Fruit fly (Drosophila melanogaster): Measurements from ENCODE around the gene CG43085.
A peak's percentile ranks its signal among the peaks of the same experiment; 100 is the strongest.

The CG43085 gene

dm6 chr3L:17646637-17647036 is at the start of gene CG43085:
TSS of gene CG43085 (minus strand) at chr3L:17646737.
- no peak for TF ChIP-seq Eip93F (GFP tag; optimal IDR thresholded peaks at IDR 0.05)
- no peak for TF ChIP-seq Sox14 (GFP tag; optimal IDR thresholded peaks at IDR 0.05)
- TF ChIP-seq Gug (GFP tag; IDR thresholded peaks at IDR 0.05), result no peak
- no peak for TF ChIP-seq svp (GFP tag)
- TF ChIP-seq CG3032 (tag; optimal IDR thresholded peaks at IDR 0.05), result no peak
- no peak for TF ChIP-seq CG8119 (GFP tag; IDR thresholded peaks at IDR 0.05)
- no peak for TF ChIP-seq CG1621 (tag; optimal IDR thresholded peaks at IDR 0.05)
- no peak for TF ChIP-seq lz (GFP tag; optimal IDR thresholded peaks at IDR 0.05)
- TF ChIP-seq Blimp-1 (GFP tag; optimal IDR thresholded peaks at IDR 0.05), result no peak
- no peak for TF ChIP-seq Hr39 (GFP tag; optimal IDR thresholded peaks at IDR 0.05)

DNA sequence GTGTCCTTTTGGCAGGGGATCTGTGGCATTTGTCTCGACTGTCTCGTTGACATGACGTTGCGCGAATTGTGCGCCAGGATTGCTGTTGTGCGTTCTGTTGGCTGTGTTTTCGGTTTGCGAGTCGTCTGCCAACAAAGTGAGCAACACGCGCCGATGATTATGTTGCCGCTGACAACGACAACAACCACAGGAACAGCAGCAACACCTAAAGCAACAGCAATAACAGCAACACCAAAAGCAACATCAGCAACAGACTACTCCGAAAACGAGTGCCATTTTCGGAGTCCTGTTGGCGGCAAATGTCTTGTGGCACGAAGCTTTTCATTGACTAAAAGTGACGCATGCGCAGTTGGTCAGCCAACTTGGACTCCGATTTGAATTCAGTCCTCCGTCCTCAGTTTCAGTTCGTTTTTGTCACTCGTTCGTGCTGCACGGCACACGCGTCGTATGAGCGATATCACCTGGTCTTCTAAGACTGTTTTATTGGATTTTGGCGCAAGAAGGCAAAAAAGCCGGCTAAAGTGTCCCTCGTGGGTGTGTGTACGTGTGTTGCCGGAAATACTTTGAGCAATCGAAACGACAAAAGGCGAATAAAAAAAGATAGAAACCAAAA is 43.1 kb upstream of the CG43085 start, which contains the start of gene Ccn:
TSS of gene Ccn (plus strand) at position 437 of the 613 bp plus-strand sequence.
- no peak for TF ChIP-seq salr (GFP tag; optimal IDR thresholded peaks at IDR 0.05)

DNA sequence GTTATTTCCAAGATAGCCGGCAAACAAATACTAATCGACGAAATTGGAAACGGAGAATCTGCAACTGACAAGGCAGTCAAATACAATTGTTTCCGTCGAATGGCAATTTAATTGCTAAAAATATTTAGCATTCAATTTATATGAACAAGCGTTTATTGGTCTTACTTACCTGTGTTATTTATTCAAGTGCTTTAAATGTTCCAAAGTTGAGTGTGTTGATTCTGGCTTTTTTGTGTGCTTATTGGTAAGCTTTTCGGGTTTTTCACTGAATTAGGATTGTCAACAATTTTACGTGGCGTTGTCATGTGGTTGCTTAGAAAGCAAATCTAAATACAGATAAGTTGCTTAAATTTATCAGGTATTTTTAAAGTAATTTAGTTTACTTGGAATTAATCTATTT is 25.2 kb upstream of the CG43085 start:
- TF ChIP-seq fkh (GFP tag; optimal IDR thresholded peaks at IDR 0.05), result peak; percentile 51
- TF ChIP-seq CG1621 (tag; optimal IDR thresholded peaks at IDR 0.05), result no peak

DNA sequence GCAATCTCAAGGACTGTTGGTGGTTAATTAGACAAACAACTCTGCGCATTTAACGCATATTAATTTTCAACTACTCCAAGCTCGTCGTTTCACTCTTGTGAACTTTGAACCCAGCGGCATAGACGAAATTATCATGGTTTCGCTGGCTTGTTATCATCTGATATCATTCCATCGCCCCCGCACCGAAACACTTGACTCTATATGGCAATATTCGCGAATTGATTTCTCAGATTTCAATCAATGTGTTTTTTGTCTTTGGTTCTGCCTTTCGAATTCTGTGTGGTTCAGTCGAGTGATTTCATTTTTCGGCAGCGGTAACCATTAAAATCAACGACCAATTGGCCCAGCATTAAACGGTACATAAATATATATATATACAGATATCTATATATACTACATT is 24.8 kb upstream of the CG43085 start, which contains the start of gene CG34251:
TSS of gene CG34251 (plus strand) at position 301 of the 400 bp plus-strand sequence.
- TF ChIP-seq CG1621 (tag; optimal IDR thresholded peaks at IDR 0.05), result no peak
- TF ChIP-seq Eip93F (GFP tag; optimal IDR thresholded peaks at IDR 0.05), result no peak
- no peak for TF ChIP-seq pdm3 (GFP tag; optimal IDR thresholded peaks at IDR 0.05)
- no peak for TF ChIP-seq topi (GFP tag; optimal IDR thresholded peaks at IDR 0.05)
- no peak for TF ChIP-seq CG10631 (GFP tag; optimal IDR thresholded peaks at IDR 0.05)
- no peak for TF ChIP-seq CG3032 (tag; optimal IDR thresholded peaks at IDR 0.05)
- no peak for TF ChIP-seq Sox15 (GFP tag; optimal IDR thresholded peaks at IDR 0.05)
- no peak for TF ChIP-seq CG6808 (GFP tag; optimal IDR thresholded peaks at IDR 0.05)
- TF ChIP-seq CG11902 (GFP tag; optimal IDR thresholded peaks at IDR 0.05), result no peak
- TF ChIP-seq CG11294 (GFP tag; IDR thresholded peaks at IDR 0.05), result no peak
- no peak for TF ChIP-seq eg (GFP tag; IDR thresholded peaks at IDR 0.05)
- TF ChIP-seq CG8632 (GFP tag; optimal IDR thresholded peaks at IDR 0.05), result no peak

dm6 chr3L:17668945-17669779 is 22.6 kb upstream of the CG43085 start, which contains the start of gene Crtc:
TSS of gene Crtc (minus strand) at chr3L:17669234.
- TF ChIP-seq CG10631 (GFP tag; optimal IDR thresholded peaks at IDR 0.05) (peak; percentile 16), ss (GFP tag; optimal IDR thresholded peaks at IDR 0.05) (peak in 1 of 2 experiments; percentile 34), svp (GFP tag) (peak; percentile 59), Smox (GFP tag; optimal IDR thresholded peaks at IDR 0.05) (peak; percentile 22), fd85E (GFP tag; optimal IDR thresholded peaks at IDR 0.05) (peak; percentile 3), cyc (GFP tag; optimal IDR thresholded peaks at IDR 0.05) (peak; percentile 21), Eip78C (GFP tag) (peak; percentile 53), lz (GFP tag; optimal IDR thresholded peaks at IDR 0.05) (no peak), CG6854 (GFP tag; optimal IDR thresholded peaks at IDR 0.05) (peak; percentile 42), CG6163 (GFP tag; IDR thresholded peaks at IDR 0.05) (peak; percentile 57; the same call in 1 of the 3 replicates), CG16779 (tag; optimal IDR thresholded peaks at IDR 0.05) (peak; percentile 51), pdm3 (GFP tag; optimal IDR thresholded peaks at IDR 0.05) (peak; percentile 16), Gug (GFP tag; IDR thresholded peaks at IDR 0.05) (no peak; the same call in 1 of the 2 replicates), Ets21C (GFP tag; optimal IDR thresholded peaks at IDR 0.05) (no peak), CG9139 (GFP tag; optimal IDR thresholded peaks at IDR 0.05) (peak; percentile 12), Hr4 (GFP tag; optimal IDR thresholded peaks at IDR 0.05) (peak; percentile 9), CG6276 (GFP tag; optimal IDR thresholded peaks at IDR 0.05) (no peak), Hr39 (GFP tag; optimal IDR thresholded peaks at IDR 0.05) (peak; percentile 3), CG3032 (tag; optimal IDR thresholded peaks at IDR 0.05) (peak; percentile 32)
